Fruit fly (Drosophila melanogaster) whole organism, embryonic: ENCODE results near the gene Apt1.
A peak's percentile ranks its signal among the peaks of the same experiment; 100 is the strongest.

Source experiments
- Adf1 ChIP-seq: fragments of 200-800 bp; sonication (Bioruptor generic); IDR thresholded peaks from 2 replicates; pipeline ENCODE4 v1.3.6; 2022; ENCODE audit warnings: missing biosample characterization, missing genetic modification characterization
- CG12071 ChIP-seq: fragments of 200-800 bp; sonication (Bioruptor generic); optimal IDR thresholded peaks from 3 replicates; lab custom pipeline; 2018; ENCODE audit warnings: missing biosample characterization, mild to moderate bottlenecking, missing genetic modification characterization
- CG15269 ChIP-seq: fragments of 200-800 bp; sonication (Bioruptor generic); optimal IDR thresholded peaks from 2 replicates; lab custom pipeline; 2018; ENCODE audit warnings: missing biosample characterization, mild to moderate bottlenecking, missing genetic modification characterization, moderate library complexity
- CG17829 ChIP-seq: fragments of 200-800 bp; optimal IDR thresholded peaks from 2 replicates; lab custom pipeline; 2019; ENCODE audit warnings: missing biosample characterization, mild to moderate bottlenecking, missing genetic modification characterization, moderate library complexity
- CG2120 ChIP-seq: fragments of 200-800 bp; sonication (Bioruptor generic); optimal IDR thresholded peaks from 3 replicates; lab custom pipeline; 2016; ENCODE audit warnings: missing biosample characterization, missing genetic modification characterization
- CG31365 ChIP-seq: fragments of 200-800 bp; sonication (Bioruptor generic); optimal IDR thresholded peaks from 2 replicates; lab custom pipeline; 2018; ENCODE audit warnings: missing biosample characterization, mild to moderate bottlenecking, missing genetic modification characterization
- CG3163 ChIP-seq: fragments of 200-800 bp; sonication (Bioruptor generic); optimal IDR thresholded peaks from 3 replicates; lab custom pipeline; 2016; ENCODE audit warnings: missing biosample characterization, missing genetic modification characterization
- CG3281 ChIP-seq: fragments of 200-800 bp; sonication (Bioruptor generic); optimal IDR thresholded peaks from 3 replicates; lab custom pipeline; 2017; ENCODE audit warnings: missing biosample characterization, mild to moderate bottlenecking, missing genetic modification characterization
- CG33557 ChIP-seq: fragments of 200-800 bp; sonication (Bioruptor generic); optimal IDR thresholded peaks from 2 replicates; lab custom pipeline; 2019; ENCODE audit warnings: missing biosample characterization, mild to moderate bottlenecking, missing genetic modification characterization, moderate library complexity
- CG3407 ChIP-seq: fragments of 200-800 bp; sonication (Bioruptor generic); optimal IDR thresholded peaks from 2 replicates; lab custom pipeline; 2018; ENCODE audit warnings: missing biosample characterization, mild to moderate bottlenecking, missing genetic modification characterization
- CG34224 ChIP-seq: fragments of 200-800 bp; sonication (Bioruptor generic); IDR thresholded peaks from 3 replicates; pipeline ENCODE4 v1.3.6; 2022; ENCODE audit warnings: missing biosample characterization, missing genetic modification characterization; ENCODE audit not compliant: partially characterized antibody
- CG4360 ChIP-seq: fragments of 200-800 bp; sonication (Bioruptor generic); IDR thresholded peaks from 2 replicates; pipeline ENCODE4 v1.3.6; 2022; ENCODE audit warnings: missing biosample characterization, missing genetic modification characterization
- CG5180 ChIP-seq: fragments of 200-800 bp; sonication (Bioruptor generic); optimal IDR thresholded peaks from 3 replicates; lab custom pipeline; 2017; ENCODE audit warnings: missing biosample characterization, missing genetic modification characterization, mild to moderate bottlenecking, moderate library complexity, missing genetic modification reagents
- CG5953 ChIP-seq: fragments of 200-800 bp; sonication (Bioruptor generic); IDR thresholded peaks from 2 replicates; pipeline ENCODE4 v1.3.6; 2022; ENCODE audit warnings: missing biosample characterization, missing genetic modification characterization
- Chrac-16 ChIP-seq: fragments of 200-800 bp; sonication (Bioruptor generic); optimal IDR thresholded peaks from 3 replicates; lab custom pipeline; 2016; ENCODE audit warnings: missing biosample characterization, missing genetic modification characterization
- D19B ChIP-seq: fragments of 200-800 bp; sonication (Bioruptor generic); optimal IDR thresholded peaks from 2 replicates; lab custom pipeline; 2017; ENCODE audit warnings: missing biosample characterization, mild to moderate bottlenecking, missing genetic modification characterization
- Doc3 ChIP-seq: fragments of 200-800 bp; sonication (Bioruptor generic); IDR thresholded peaks from 3 replicates; pipeline ENCODE4 v1.3.6; 2022; ENCODE audit warnings: missing biosample characterization, missing genetic modification characterization; ENCODE audit not compliant: partially characterized antibody
- E2f1 ChIP-seq: fragments of 200-800 bp; sonication (Bioruptor generic); IDR thresholded peaks from 2 replicates; pipeline ENCODE4 v1.3.6; 2022; ENCODE audit warnings: missing biosample characterization, missing genetic modification characterization
- Eip74EF ChIP-seq, 2 experiments: fragments of 200-800 bp in 1 of 2; fragments of >200 bp in 1 of 2; sonication (Bioruptor generic) in 1 of 2; optimal IDR thresholded peaks; 2 replicates each; lab custom pipeline; 2017 to 2019; ENCODE audit warnings: missing biosample characterization in 2 of 2, missing genetic modification characterization in 2 of 2, mild to moderate bottlenecking in 1 of 2, moderate library complexity in 1 of 2
- Gug ChIP-seq: fragments of 200-800 bp; sonication (Bioruptor generic); IDR thresholded peaks from 4 replicates; pipeline ENCODE4 v1.3.6; 2022; ENCODE audit warnings: missing biosample characterization, missing genetic modification characterization
- HmgD ChIP-seq: fragments of 200-800 bp; sonication (Bioruptor generic); optimal IDR thresholded peaks from 3 replicates; lab custom pipeline; 2016; ENCODE audit warnings: missing biosample characterization, missing genetic modification characterization
- Hr3 ChIP-seq: fragments of 200-800 bp; sonication (Bioruptor generic); optimal IDR thresholded peaks from 3 replicates; lab custom pipeline; 2016; ENCODE audit warnings: missing biosample characterization, missing genetic modification characterization
- Hsf ChIP-seq: fragments of 200-800 bp; sonication (Bioruptor generic); optimal IDR thresholded peaks from 3 replicates; lab custom pipeline; 2016; ENCODE audit warnings: missing biosample characterization, missing genetic modification characterization
- Jarid2 ChIP-seq: fragments of 200-800 bp; sonication (Bioruptor generic); optimal IDR thresholded peaks from 3 replicates; lab custom pipeline; 2017; ENCODE audit warnings: mild to moderate bottlenecking, missing biosample characterization, missing genetic modification reagents, missing genetic modification characterization
- Mad ChIP-seq: fragments of 200-800 bp; sonication (Bioruptor generic); optimal IDR thresholded peaks from 2 replicates; lab custom pipeline; 2016; ENCODE audit warnings: missing biosample characterization, missing genetic modification characterization
- NC2β ChIP-seq: fragments of 200-800 bp; sonication (Bioruptor generic); optimal IDR thresholded peaks from 2 replicates; lab custom pipeline; 2016; ENCODE audit warnings: missing biosample characterization, missing genetic modification characterization
- Neu2 ChIP-seq: fragments of 200-800 bp; sonication (Bioruptor generic); optimal IDR thresholded peaks from 3 replicates; lab custom pipeline; 2016; ENCODE audit warnings: missing biosample characterization, missing genetic modification characterization, borderline replicate concordance
- Poxn ChIP-seq: fragments of 200-800 bp; sonication (Bioruptor generic); IDR thresholded peaks from 2 replicates; pipeline ENCODE4 v1.3.6; 2022; ENCODE audit warnings: missing biosample characterization, missing genetic modification characterization
- Taf1 ChIP-seq: fragments of 200-800 bp; sonication (Bioruptor generic); IDR thresholded peaks from 2 replicates; pipeline ENCODE4 v1.3.6; 2022; ENCODE audit warnings: missing biosample characterization, missing genetic modification characterization
- ac ChIP-seq: fragments of 200-800 bp; sonication (Bioruptor generic); optimal IDR thresholded peaks from 3 replicates; lab custom pipeline; 2017; ENCODE audit warnings: missing biosample characterization, mild to moderate bottlenecking, missing genetic modification characterization
- eve ChIP-seq, 2 experiments: fragments of >200 bp; optimal IDR thresholded peaks; 2 replicates each; lab custom pipeline; 2017; ENCODE audit warnings: missing biosample characterization in 2 of 2, missing genetic modification characterization in 2 of 2
- fd96Cb ChIP-seq: fragments of 200-800 bp; sonication (Bioruptor generic); optimal IDR thresholded peaks from 2 replicates; lab custom pipeline; 2018; ENCODE audit warnings: missing biosample characterization, mild to moderate bottlenecking, missing genetic modification characterization, moderate library complexity
- gcm ChIP-seq: fragments of 200-800 bp; sonication (Bioruptor generic); optimal IDR thresholded peaks from 2 replicates; lab custom pipeline; 2019; ENCODE audit warnings: missing biosample characterization, mild to moderate bottlenecking, missing genetic modification characterization, moderate library complexity
- gt ChIP-seq: fragments of 200-800 bp; sonication (Bioruptor generic); IDR thresholded peaks from 2 replicates; pipeline ENCODE4 v1.3.6; 2022; ENCODE audit warnings: missing biosample characterization, missing genetic modification characterization
- jigr1 ChIP-seq: fragments of 200-800 bp; sonication (Bioruptor generic); IDR thresholded peaks from 3 replicates; pipeline ENCODE4 v1.3.6; 2022; ENCODE audit warnings: missing biosample characterization, missing genetic modification characterization
- jing ChIP-seq: fragments of 200-800 bp; sonication (Bioruptor generic); optimal IDR thresholded peaks from 2 replicates; lab custom pipeline; 2018; ENCODE audit warnings: missing biosample characterization, mild to moderate bottlenecking, missing genetic modification characterization
- kni ChIP-seq: fragments of 200-800 bp; sonication (Bioruptor generic); optimal IDR thresholded peaks from 3 replicates; lab custom pipeline; 2017; ENCODE audit warnings: mild to moderate bottlenecking, missing biosample characterization, missing genetic modification reagents, missing genetic modification characterization
- knrl ChIP-seq: fragments of 200-800 bp; sonication (Bioruptor generic); IDR thresholded peaks from 3 replicates; pipeline ENCODE4 v1.3.6; 2022; ENCODE audit warnings: missing biosample characterization, missing genetic modification characterization; ENCODE audit not compliant: partially characterized antibody
- lov ChIP-seq, 2 experiments: fragments of 200-800 bp in 1 of 2; fragments of >200 bp in 1 of 2; sonication (Bioruptor generic) in 1 of 2; IDR thresholded peaks in 1 of 2; optimal IDR thresholded peaks in 1 of 2; 2 replicates in 1 of 2; 3 replicates in 1 of 2; pipeline versions ENCODE4 v1.3.6 to Lab custom; 2017 to 2022; ENCODE audit warnings: missing biosample characterization in 1 of 2, missing genetic modification characterization in 1 of 2
- mirr ChIP-seq: fragments of 200-800 bp; sonication (Bioruptor generic); optimal IDR thresholded peaks from 3 replicates; lab custom pipeline; 2018; ENCODE audit warnings: missing biosample characterization, mild to moderate bottlenecking, missing genetic modification characterization
- pita ChIP-seq: fragments of 200-800 bp; sonication (Bioruptor generic); optimal IDR thresholded peaks from 2 replicates; lab custom pipeline; 2017; ENCODE audit warnings: missing biosample characterization, mild to moderate bottlenecking, missing genetic modification characterization
- sc ChIP-seq, 3 experiments: fragments of >200 bp in 2 of 3; fragments of 200-800 bp in 1 of 3; sonication (Bioruptor generic) in 1 of 3; optimal IDR thresholded peaks; 2 replicates in 2 of 3; 3 replicates in 1 of 3; lab custom pipeline; 2017; ENCODE audit warnings: mild to moderate bottlenecking in 1 of 3, missing biosample characterization in 1 of 3, missing genetic modification characterization in 1 of 3, missing genetic modification reagents in 1 of 3
- scrt ChIP-seq: fragments of 200-800 bp; sonication (Bioruptor generic); optimal IDR thresholded peaks from 2 replicates; lab custom pipeline; 2018; ENCODE audit warnings: missing biosample characterization, mild to moderate bottlenecking, missing genetic modification characterization, moderate library complexity
- slou ChIP-seq: fragments of 200-800 bp; sonication (Bioruptor generic); optimal IDR thresholded peaks from 3 replicates; lab custom pipeline; 2016; ENCODE audit warnings: missing biosample characterization, missing genetic modification characterization
- stwl ChIP-seq: fragments of 200-800 bp; sonication (Bioruptor generic); optimal IDR thresholded peaks from 3 replicates; lab custom pipeline; 2018; ENCODE audit warnings: missing biosample characterization, mild to moderate bottlenecking, missing genetic modification characterization, moderate library complexity
- tgo ChIP-seq: fragments of 200-800 bp; sonication (Bioruptor generic); IDR thresholded peaks from 3 replicates; pipeline ENCODE4 v1.3.6; 2022; ENCODE audit warnings: missing biosample characterization, missing genetic modification characterization
- tna ChIP-seq: fragments of 200-800 bp; sonication (Bioruptor generic); IDR thresholded peaks from 2 replicates; pipeline ENCODE4 v1.3.6; 2022; ENCODE audit warnings: missing biosample characterization, missing genetic modification characterization; ENCODE audit not compliant: partially characterized antibody
- trh ChIP-seq: fragments of 200-800 bp; sonication (Bioruptor generic); optimal IDR thresholded peaks from 2 replicates; lab custom pipeline; 2016; ENCODE audit warnings: missing biosample characterization, missing genetic modification characterization
- zen ChIP-seq: fragments of 200-800 bp; sonication (Bioruptor generic); optimal IDR thresholded peaks from 3 replicates; lab custom pipeline; 2018; ENCODE audit warnings: missing biosample characterization, mild to moderate bottlenecking, missing genetic modification characterization, moderate library complexity

The Apt1 gene

dm6 chr3L:11648410-11648809 lies 20.6 kb downstream of the Apt1 start, which contains the start of the genes RIOK1 and Polr3H (continued):
- TF ChIP-seq jing (GFP tag; lab: Kevin White, UChicago) (peak; percentile 6), Mad (GFP tag; lab: Kevin White, UChicago) (peak; percentile 67), CG33557 (GFP tag; lab: Kevin White, UChicago) (peak; percentile 23), fd96Cb (peak; percentile 35), stwl (tag; lab: Kevin White, UChicago) (peak; percentile 80), Neu2 (GFP tag; lab: Kevin White, UChicago) (peak; percentile 13), Hsf (peak; percentile 85), kni (GFP tag; lab: Kevin White, UChicago) (no peak), CG3407 (GFP tag; lab: Kevin White, UChicago) (no peak), zen (tag; lab: Kevin White, UChicago) (peak; percentile 35), CG3163 (GFP tag; lab: Kevin White, UChicago) (no peak), lov (optimal IDR thresholded peaks at IDR 0.05; lab: Kevin White, UChicago) (no peak), lov (GFP tag; IDR thresholded peaks at IDR 0.05; lab: Robert Waterston, UW) (no peak), CG17829 (tag; lab: Kevin White, UChicago) (no peak), CG5953 (GFP tag; lab: Robert Waterston, UW) (no peak), Jarid2 (GFP tag; lab: Kevin White, UChicago) (no peak), eve (GFP tag; optimal IDR thresholded peaks at IDR 0.05; lab: Kevin White, UChicago) (no peak), knrl (no peak; the same call in 2 of the 3 replicates), Adf1 (GFP tag; lab: Robert Waterston, UW) (peak; percentile 41; the same call in 1 of the 2 replicates), Poxn (no peak), HmgD (no peak), CG31365 (no peak), gcm (no peak), gt (no peak), Hr3 (peak; percentile 63), NC2β (GFP tag; lab: Kevin White, UChicago) (peak; percentile 67), scrt (peak; percentile 64), CG2120 (GFP tag; lab: Kevin White, UChicago) (peak; percentile 89), sc (optimal IDR thresholded peaks at IDR 0.05; lab: Kevin White, UChicago) (no peak), sc (GFP tag; optimal IDR thresholded peaks at IDR 0.05; lab: Kevin White, UChicago) (peak; percentile 21), trh (GFP tag; lab: Kevin White, UChicago) (peak; percentile 29), jigr1 (no peak), ac (GFP tag; lab: Kevin White, UChicago) (no peak), mirr (no peak), CG15269 (no peak), CG12071 (GFP tag; lab: Kevin White, UChicago) (no peak), pita (no peak), D19B (GFP tag; lab: Kevin White, UChicago) (no peak), CG4360 (GFP tag; lab: Robert Waterston, UW) (no peak), CG34224 (GFP tag; lab: Robert Waterston, UW) (no peak), CG3281 (GFP tag; lab: Kevin White, UChicago) (no peak), Chrac-16 (GFP tag; lab: Kevin White, UChicago) (peak; percentile 75), Eip74EF (GFP tag; optimal IDR thresholded peaks at IDR 0.05; lab: Kevin White, UChicago) (no peak), E2f1 (GFP tag; lab: Robert Waterston, UW) (peak; percentile 48), Taf1 (no peak), Doc3 (GFP tag; lab: Robert Waterston, UW) (no peak), CG5180 (GFP tag; lab: Kevin White, UChicago) (no peak), tgo (peak; percentile 74), slou (GFP tag; lab: Kevin White, UChicago) (no peak), Gug (GFP tag; lab: Robert Waterston, UW) (peak; percentile 51; the same call in 3 of the 4 replicates), tna (GFP tag; lab: Robert Waterston, UW) (no peak)
